Worm (Caenorhabditis elegans) whole organism, young adult: Measurements from ENCODE around the gene melo-3.

Experiments used
- B0035.1 ChIP-seq: sonication (generic microtip); optimal IDR thresholded peaks from 2 replicates; lab custom pipeline; 2016; ENCODE audit warnings: missing genetic modification characterization, mild to moderate bottlenecking, missing compliant biosample characterization, missing genotype, missing genetic modification reagents
- B0336.3 ChIP-seq: fragments of 200-800 bp; sonication (Bioruptor generic); IDR thresholded peaks from 2 replicates; pipeline ENCODE4 v1.3.6; 2022; ENCODE audit warnings: missing genetic modification characterization, missing compliant biosample characterization
- C06A6.2 ChIP-seq: fragments of 200-800 bp; sonication (Bioruptor generic); conservative IDR thresholded peaks from 2 replicates; pipeline ENCODE4 v1.3.6; 2022; ENCODE audit warnings: missing genetic modification characterization, missing compliant biosample characterization
- F22D6.2 ChIP-seq: sonication (generic microtip); optimal IDR thresholded peaks from 2 replicates; lab custom pipeline; 2016; ENCODE audit warnings: mild to moderate bottlenecking, missing genetic modification characterization, missing compliant biosample characterization
- F52B5.7 ChIP-seq: sonication (generic microtip); optimal IDR thresholded peaks from 2 replicates; lab custom pipeline; 2016; ENCODE audit warnings: mild to moderate bottlenecking, missing genetic modification characterization, missing compliant biosample characterization
- K12H6.12 ChIP-seq: fragments of 200-800 bp; sonication (Bioruptor generic); optimal IDR thresholded peaks from 2 replicates; lab custom pipeline; 2018; ENCODE audit warnings: mild to moderate bottlenecking, missing genetic modification characterization, missing compliant biosample characterization
- T07F8.4 ChIP-seq: sonication (generic microtip); optimal IDR thresholded peaks from 2 replicates; lab custom pipeline; 2016; ENCODE audit warnings: mild to moderate bottlenecking, missing genetic modification characterization, moderate library complexity, missing compliant biosample characterization
- Y53G8AR.9 ChIP-seq: fragments of 200-800 bp; sonication (Bioruptor generic); conservative IDR thresholded peaks from 2 replicates; pipeline ENCODE4 v1.3.6; 2022; ENCODE audit warnings: missing genetic modification reagents, missing genetic modification characterization, missing compliant biosample characterization
- Y67H2A.10 ChIP-seq: fragments of 200-800 bp; sonication (Bioruptor generic); conservative IDR thresholded peaks from 2 replicates; pipeline ENCODE4 v1.3.6; 2022; ENCODE audit warnings: missing genetic modification reagents, missing genetic modification characterization, missing compliant biosample characterization
- ZK185.1 ChIP-seq: sonication (generic microtip); optimal IDR thresholded peaks from 2 replicates; lab custom pipeline; 2016; ENCODE audit warnings: mild to moderate bottlenecking, missing genetic modification characterization, missing compliant biosample characterization; ENCODE audit not compliant: poor library complexity, severe bottlenecking
- aptf-2 ChIP-seq: fragments of 200-800 bp; sonication (Bioruptor generic); conservative IDR thresholded peaks from 2 replicates; pipeline ENCODE4 v1.3.6; 2022; ENCODE audit warnings: missing genetic modification reagents, missing genetic modification characterization, missing compliant biosample characterization
- attf-3 ChIP-seq: fragments of 200-800 bp; sonication (Bioruptor generic); conservative IDR thresholded peaks from 2 replicates; pipeline ENCODE4 v1.3.6; 2022; ENCODE audit warnings: missing genetic modification reagents, missing genetic modification characterization, missing compliant biosample characterization
- attf-5 ChIP-seq: fragments of 200-800 bp; sonication (Bioruptor generic); optimal IDR thresholded peaks from 2 replicates; lab custom pipeline; 2018; ENCODE audit warnings: mild to moderate bottlenecking, missing genetic modification characterization, missing compliant biosample characterization
- attf-6 ChIP-seq: fragments of 200-800 bp; sonication (Bioruptor generic); IDR thresholded peaks from 2 replicates; pipeline ENCODE4 v1.3.6; 2022; ENCODE audit warnings: missing genetic modification reagents, missing genetic modification characterization, missing compliant biosample characterization
- bed-1 ChIP-seq: fragments of 200-800 bp; sonication (Bioruptor generic); IDR thresholded peaks from 2 replicates; pipeline ENCODE4 v1.3.6; 2022; ENCODE audit warnings: missing genetic modification reagents, missing genetic modification characterization, missing compliant biosample characterization
- ceh-27 ChIP-seq: fragments of 200-800 bp; sonication (Bioruptor generic); optimal IDR thresholded peaks from 2 replicates; lab custom pipeline; 2018; ENCODE audit warnings: mild to moderate bottlenecking, missing genetic modification characterization, moderate library complexity, missing compliant biosample characterization
- ceh-58 ChIP-seq: fragments of 200-800 bp; sonication (Bioruptor generic); IDR thresholded peaks from 2 replicates; pipeline ENCODE4 v1.3.6; 2022; ENCODE audit warnings: missing genetic modification characterization, missing compliant biosample characterization
- ceh-79 ChIP-seq: sonication (generic microtip); optimal IDR thresholded peaks from 2 replicates; lab custom pipeline; 2017; ENCODE audit warnings: mild to moderate bottlenecking, missing genetic modification characterization, missing compliant biosample characterization
- ceh-91 ChIP-seq: fragments of 200-800 bp; sonication (Bioruptor generic); IDR thresholded peaks from 2 replicates; pipeline ENCODE4 v1.3.6; 2022; ENCODE audit warnings: missing genetic modification reagents, missing genetic modification characterization, missing compliant biosample characterization
- dpff-1 ChIP-seq: sonication (generic microtip); optimal IDR thresholded peaks from 2 replicates; lab custom pipeline; 2017; ENCODE audit warnings: mild to moderate bottlenecking, missing genetic modification characterization, missing compliant biosample characterization
- dpl-1 ChIP-seq: fragments of 150-350 bp; optimal IDR thresholded peaks from 2 replicates; lab custom pipeline; 2014; ENCODE audit warnings: missing biosample characterization, missing genetic modification reagents, missing genetic modification characterization
- egl-44 ChIP-seq: fragments of 200-800 bp; sonication (Bioruptor generic); IDR thresholded peaks from 2 replicates; pipeline ENCODE4 v1.3.6; 2022; ENCODE audit warnings: missing genetic modification reagents, missing genetic modification characterization, missing compliant biosample characterization
- ets-4 ChIP-seq: fragments of 200-800 bp; sonication (Bioruptor generic); optimal IDR thresholded peaks from 2 replicates; lab custom pipeline; 2018; ENCODE audit warnings: mild to moderate bottlenecking, missing genetic modification characterization, missing compliant biosample characterization
- fkh-3 ChIP-seq: sonication (generic microtip); optimal IDR thresholded peaks from 2 replicates; lab custom pipeline; 2016; ENCODE audit warnings: mild to moderate bottlenecking, missing genetic modification characterization, missing compliant biosample characterization
- gei-17 ChIP-seq: fragments of 200-800 bp; sonication (Bioruptor generic); optimal IDR thresholded peaks from 2 replicates; lab custom pipeline; 2018; ENCODE audit warnings: mild to moderate bottlenecking, missing genetic modification characterization, missing compliant biosample characterization
- hlh-12 ChIP-seq: sonication (generic microtip); optimal IDR thresholded peaks from 2 replicates; lab custom pipeline; 2016; ENCODE audit warnings: missing genetic modification characterization, missing compliant biosample characterization
- hmg-20 ChIP-seq: fragments of 200-800 bp; sonication (Bioruptor generic); IDR thresholded peaks from 2 replicates; pipeline ENCODE4 v1.3.6; 2022; ENCODE audit warnings: missing genetic modification reagents, missing genetic modification characterization, missing compliant biosample characterization
- lin-26 ChIP-seq: fragments of 200-800 bp; sonication (Bioruptor generic); IDR thresholded peaks from 2 replicates; pipeline ENCODE4 v1.3.6; 2022; ENCODE audit warnings: missing genetic modification reagents, missing genetic modification characterization, missing compliant biosample characterization
- lin-40 ChIP-seq: sonication (generic microtip); optimal IDR thresholded peaks from 2 replicates; lab custom pipeline; 2016; ENCODE audit warnings: missing genetic modification characterization, mild to moderate bottlenecking, missing compliant biosample characterization, missing genotype, missing genetic modification reagents
- lir-1 ChIP-seq: fragments of 200-800 bp; sonication (Bioruptor generic); conservative IDR thresholded peaks from 2 replicates; pipeline ENCODE4 v1.3.6; 2022; ENCODE audit warnings: missing genetic modification reagents, missing genetic modification characterization, missing compliant biosample characterization
- madf-10 ChIP-seq: sonication (generic microtip); optimal IDR thresholded peaks from 2 replicates; lab custom pipeline; 2016; ENCODE audit warnings: mild to moderate bottlenecking, missing genetic modification characterization, missing compliant biosample characterization
- madf-6 ChIP-seq: fragments of 200-800 bp; sonication (Bioruptor generic); IDR thresholded peaks from 2 replicates; pipeline ENCODE4 v1.3.6; 2022; ENCODE audit warnings: missing genetic modification reagents, missing genetic modification characterization, missing compliant biosample characterization
- mxl-1 ChIP-seq: sonication (generic microtip); optimal IDR thresholded peaks from 2 replicates; lab custom pipeline; 2016; ENCODE audit warnings: missing genetic modification characterization, missing compliant biosample characterization
- nfya-1 ChIP-seq: sonication (generic microtip); optimal IDR thresholded peaks from 2 replicates; lab custom pipeline; 2017; ENCODE audit warnings: antibody characterized with exemption, missing compliant biosample characterization, missing genetic modification characterization, borderline replicate concordance; ENCODE audit not compliant: insufficient read depth
- nfyb-1 ChIP-seq: fragments of 200-800 bp; sonication (Bioruptor generic); IDR thresholded peaks from 2 replicates; pipeline ENCODE4 v1.3.6; 2022; ENCODE audit warnings: missing genetic modification reagents, missing genetic modification characterization, missing compliant biosample characterization
- nhr-120 ChIP-seq: fragments of 200-800 bp; sonication (Bioruptor generic); IDR thresholded peaks from 2 replicates; pipeline ENCODE4 v1.3.6; 2022; ENCODE audit warnings: missing genetic modification characterization, missing compliant biosample characterization
- nhr-90 ChIP-seq: sonication (generic microtip); optimal IDR thresholded peaks from 2 replicates; lab custom pipeline; 2016; ENCODE audit warnings: missing genotype, mild to moderate bottlenecking, missing genetic modification characterization, missing compliant biosample characterization
- pbrm-1 ChIP-seq: fragments of 200-800 bp; sonication (Bioruptor generic); IDR thresholded peaks from 2 replicates; pipeline ENCODE4 v1.3.6; 2022; ENCODE audit warnings: missing genetic modification reagents, missing genetic modification characterization, missing compliant biosample characterization
- repo-1 ChIP-seq: sonication (generic microtip); optimal IDR thresholded peaks from 2 replicates; lab custom pipeline; 2017; ENCODE audit warnings: mild to moderate bottlenecking, missing genetic modification characterization, missing compliant biosample characterization
- snpc-1.1 ChIP-seq: sonication (generic microtip); optimal IDR thresholded peaks from 2 replicates; lab custom pipeline; 2017; ENCODE audit warnings: missing genetic modification characterization, mild to moderate bottlenecking, missing compliant biosample characterization, antibody characterized with exemption, moderate library complexity, missing genotype, missing genetic modification reagents; ENCODE audit not compliant: insufficient read depth
- snpc-1.3 ChIP-seq: sonication (generic microtip); optimal IDR thresholded peaks from 2 replicates; lab custom pipeline; 2017; ENCODE audit warnings: missing genetic modification characterization, mild to moderate bottlenecking, missing compliant biosample characterization, antibody characterized with exemption, moderate library complexity, missing genotype, missing genetic modification reagents; ENCODE audit not compliant: insufficient read depth
- snpc-3.4 ChIP-seq: sonication (generic microtip); optimal IDR thresholded peaks from 2 replicates; lab custom pipeline; 2017; ENCODE audit warnings: missing genetic modification characterization, mild to moderate bottlenecking, missing compliant biosample characterization, antibody characterized with exemption, moderate library complexity, missing genotype, missing genetic modification reagents
- sptf-2 ChIP-seq: fragments of 200-800 bp; sonication (Bioruptor generic); optimal IDR thresholded peaks from 2 replicates; lab custom pipeline; 2018; ENCODE audit warnings: mild to moderate bottlenecking, missing genetic modification characterization, missing compliant biosample characterization
- tbx-9 ChIP-seq: sonication (generic microtip); optimal IDR thresholded peaks from 2 replicates; lab custom pipeline; 2016; ENCODE audit warnings: borderline replicate concordance, missing genetic modification characterization, inconsistent platforms, missing compliant biosample characterization
- zfh-2 ChIP-seq: fragments of 200-800 bp; sonication (Bioruptor generic); conservative IDR thresholded peaks from 2 replicates; pipeline ENCODE4 v1.3.6; 2022; ENCODE audit warnings: missing genetic modification reagents, missing genetic modification characterization, missing compliant biosample characterization
- zim-3 ChIP-seq: sonication (generic microtip); optimal IDR thresholded peaks from 2 replicates; lab custom pipeline; 2017; ENCODE audit warnings: mild to moderate bottlenecking, missing genetic modification characterization, moderate library complexity, missing compliant biosample characterization
- ztf-28 ChIP-seq: fragments of 200-800 bp; sonication (Bioruptor generic); IDR thresholded peaks from 2 replicates; pipeline ENCODE4 v1.3.6; 2022; ENCODE audit warnings: missing genetic modification reagents, missing genetic modification characterization, missing compliant biosample characterization
- ztf-6 ChIP-seq: fragments of 200-800 bp; sonication (Bioruptor generic); IDR thresholded peaks from 2 replicates; pipeline ENCODE4 v1.3.6; 2022; ENCODE audit warnings: missing genetic modification reagents, missing genetic modification characterization, missing compliant biosample characterization

melo-3 gene

ce11 chrV:15028896-15029519 lies 7.7 kb downstream of the melo-3 start, which contains the start of gene F14H8.8 (continued):
- no peak for TF ChIP-seq dpl-1 (GFP tag; lab: Kevin White, UChicago)
- TF ChIP-seq lin-40 (tag; lab: Kevin White, UChicago), result no peak
- TF ChIP-seq attf-6 (GFP tag; lab: Robert Waterston, UW), result peak; percentile 72
- TF ChIP-seq mxl-1 (tag; lab: Kevin White, UChicago), result no peak
- no peak for TF ChIP-seq ceh-27 (GFP tag; lab: Kevin White, UChicago)
- TF ChIP-seq hmg-20, result no peak
- no peak for TF ChIP-seq aptf-2 (GFP tag; lab: Robert Waterston, UW)
- TF ChIP-seq ceh-79 (tag; lab: Kevin White, UChicago), result no peak
- TF ChIP-seq attf-3 (GFP tag; lab: Robert Waterston, UW), result no peak
- TF ChIP-seq nfya-1 (tag; lab: Kevin White, UChicago), result no peak
- 0 out of 2 replicates have a peak, but pooled peaks have one; percentile 15 for TF ChIP-seq nfyb-1 (GFP tag; lab: Robert Waterston, UW)
- no peak for TF ChIP-seq ztf-6 (GFP tag; lab: Robert Waterston, UW)
- TF ChIP-seq sptf-2 (GFP tag; lab: Kevin White, UChicago), result no peak
- peak; percentile 59; the same call in 1 of the 2 replicates for TF ChIP-seq Y53G8AR.9
- no peak for TF ChIP-seq egl-44 (GFP tag; lab: Robert Waterston, UW)
- peak; percentile 37; the same call in 1 of the 2 replicates for TF ChIP-seq ceh-91 (GFP tag; lab: Robert Waterston, UW)
- no peak for TF ChIP-seq attf-5 (GFP tag; lab: Kevin White, UChicago)
- TF ChIP-seq B0035.1 (tag; lab: Kevin White, UChicago), result no peak
- TF ChIP-seq K12H6.12, result no peak
- TF ChIP-seq B0336.3, result no peak
- TF ChIP-seq F52B5.7 (tag; lab: Kevin White, UChicago), result no peak
- no peak for TF ChIP-seq lir-1 (GFP tag; lab: Robert Waterston, UW)
- TF ChIP-seq hlh-12, result no peak
- no peak for TF ChIP-seq lin-26
- no peak for TF ChIP-seq dpff-1 (tag; lab: Kevin White, UChicago)
- TF ChIP-seq ceh-58 (GFP tag; lab: Robert Waterston, UW), result no peak
- no peak for TF ChIP-seq zim-3 (tag; lab: Kevin White, UChicago)
- TF ChIP-seq snpc-1.3, result peak; percentile 93
- no peak for TF ChIP-seq bed-1 (GFP tag; lab: Robert Waterston, UW)
- TF ChIP-seq F22D6.2 (tag; lab: Kevin White, UChicago), result no peak
- TF ChIP-seq tbx-9 (tag; lab: Kevin White, UChicago), result no peak
- TF ChIP-seq Y67H2A.10 (GFP tag; lab: Robert Waterston, UW), result no peak
- TF ChIP-seq madf-6, result peak; percentile 88
- TF ChIP-seq repo-1 (tag; lab: Kevin White, UChicago), result no peak
- TF ChIP-seq zfh-2 (GFP tag; lab: Robert Waterston, UW), result no peak
- no peak for TF ChIP-seq nhr-120 (GFP tag; lab: Robert Waterston, UW)
- no peak for TF ChIP-seq madf-10 (tag; lab: Kevin White, UChicago)
- TF ChIP-seq snpc-3.4, result peak; percentile 96
- no peak for TF ChIP-seq nhr-90 (tag; lab: Kevin White, UChicago)
- no peak for TF ChIP-seq T07F8.4 (tag; lab: Kevin White, UChicago)
- TF ChIP-seq ztf-28 (GFP tag; lab: Robert Waterston, UW), result no peak
- no peak for TF ChIP-seq ets-4 (GFP tag; lab: Kevin White, UChicago)
- no peak for TF ChIP-seq fkh-3 (tag; lab: Kevin White, UChicago)
- peak; percentile 86 for TF ChIP-seq pbrm-1 (GFP tag; lab: Robert Waterston, UW)
- peak; percentile 2 for TF ChIP-seq ZK185.1 (tag; lab: Kevin White, UChicago)
- no peak for TF ChIP-seq C06A6.2 (GFP tag; lab: Robert Waterston, UW)
- TF ChIP-seq gei-17, result no peak
- TF ChIP-seq snpc-1.1 (tag; lab: Kevin White, UChicago), result peak; percentile 97
